Worm (Caenorhabditis elegans): ENCODE measurements around the gene Y43F8B.15.

DNA sequence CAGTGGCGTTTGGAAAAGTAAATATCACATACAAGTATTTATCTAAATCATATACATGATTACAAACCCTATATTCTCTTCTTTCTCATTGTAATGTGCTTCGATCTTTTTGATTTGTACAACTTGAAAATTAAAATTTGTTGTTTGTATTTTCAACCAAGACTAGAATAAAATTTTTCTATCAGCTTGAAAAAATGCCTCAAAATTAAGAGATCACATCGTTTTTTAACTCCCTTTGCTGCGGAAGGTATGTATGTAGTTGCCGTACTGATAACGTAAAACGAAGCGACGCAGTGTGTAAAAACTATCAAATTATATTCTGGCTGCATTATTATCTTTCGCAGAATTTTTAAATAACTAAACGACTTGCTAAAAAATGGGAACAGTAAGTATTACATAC lies 44.1 kb downstream of the Y43F8B.15 start, which contains the start of gene C25F9.15:
- no peak for TF ChIP-seq nhr-25 (tag; optimal IDR thresholded peaks at IDR 0.05)
- no peak for TF ChIP-seq unc-39 (tag; optimal IDR thresholded peaks at IDR 0.05)
- TF ChIP-seq ama-1 (optimal IDR thresholded peaks at IDR 0.05) = no peak
- TF ChIP-seq ZK546.5 (tag; optimal IDR thresholded peaks at IDR 0.05) = no peak
- no peak for TF ChIP-seq elt-1 (tag; optimal IDR thresholded peaks at IDR 0.05)
- no peak for TF ChIP-seq nhr-12 (tag; optimal IDR thresholded peaks at IDR 0.05)
- TF ChIP-seq egl-27 (tag; optimal IDR thresholded peaks at IDR 0.05) = no peak
- no peak for TF ChIP-seq sma-3 (GFP tag; optimal IDR thresholded peaks at IDR 0.05)
- TF ChIP-seq mdl-1 (tag; optimal IDR thresholded peaks at IDR 0.05) = no peak
- TF ChIP-seq lin-39 (tag; optimal IDR thresholded peaks at IDR 0.05) = no peak

All from whole organism, L2 larva.